Fruit fly (Drosophila melanogaster): ENCODE results near the gene CG17104.

The CG17104 gene

dm6 chr2L:10677715-10678088 is 704 bp downstream of the CG17104 start:
- TF ChIP-seq CG17801 (GFP tag; optimal IDR thresholded peaks at IDR 0.05; ENCODE audit: partially characterized antibody) = no peak

dm6 chr2L:10679568-10679967 is 2.6 kb downstream of the CG17104 start:
- TF ChIP-seq CG17801 (GFP tag; optimal IDR thresholded peaks at IDR 0.05; ENCODE audit: partially characterized antibody) = no peak

- no peak for TF ChIP-seq CG17801 (GFP tag; optimal IDR thresholded peaks at IDR 0.05; ENCODE audit: partially characterized antibody)
Observed at dm6 chr2L:10680584-10681080, 3.6 kb downstream of the CG17104 start, which contains the start of gene CG17105. CG17105 (plus strand) TSS chr2L:10681030.

dm6 chr2L:10681602-10682001 is 4.6 kb downstream of the CG17104 start, which contains the start of gene CG17107:
CG17107 (plus strand) TSS chr2L:10681902.
- no peak for TF ChIP-seq CG17801 (GFP tag; optimal IDR thresholded peaks at IDR 0.05; ENCODE audit: partially characterized antibody)

dm6 chr2L:10682197-10682596 is 5.2 kb downstream of the CG17104 start:
- no peak for TF ChIP-seq CG17801 (GFP tag; optimal IDR thresholded peaks at IDR 0.05; ENCODE audit: partially characterized antibody)

dm6 chr2L:10682912-10683311 is 5.9 kb downstream of the CG17104 start:
- no peak for TF ChIP-seq CG17801 (GFP tag; optimal IDR thresholded peaks at IDR 0.05; ENCODE audit: partially characterized antibody)

- no peak for TF ChIP-seq CG17801 (GFP tag; optimal IDR thresholded peaks at IDR 0.05; ENCODE audit: partially characterized antibody)
Observed at dm6 chr2L:10684309-10684708, 7.3 kb downstream of the CG17104 start, which contains the start of gene CG7299. CG7299 (minus strand) TSS chr2L:10684409.

dm6 chr2L:10685666-10686065 is 8.7 kb downstream of the CG17104 start:
- no peak for TF ChIP-seq CG17801 (GFP tag; optimal IDR thresholded peaks at IDR 0.05; ENCODE audit: partially characterized antibody)

- TF ChIP-seq CG17801 (GFP tag; optimal IDR thresholded peaks at IDR 0.05; ENCODE audit: partially characterized antibody) = no peak
Observed at dm6 chr2L:10687009-10687793, 10.2 kb downstream of the CG17104 start, which contains the start of gene CG7296. CG7296 (minus strand) TSS chr2L:10687066.

- no peak for TF ChIP-seq CG17801 (GFP tag; optimal IDR thresholded peaks at IDR 0.05; ENCODE audit: partially characterized antibody)
Observed at dm6 chr2L:10687794-10688185, 10.8 kb downstream of the CG17104 start.

dm6 chr2L:10688764-10689163 is 11.8 kb downstream of the CG17104 start:
- TF ChIP-seq CG17801 (GFP tag; optimal IDR thresholded peaks at IDR 0.05; ENCODE audit: partially characterized antibody) = no peak

- TF ChIP-seq CG17801 (GFP tag; optimal IDR thresholded peaks at IDR 0.05; ENCODE audit: partially characterized antibody) = no peak
Observed at dm6 chr2L:10689221-10690034, 12.4 kb downstream of the CG17104 start, which contains the start of gene CG7294. CG7294 (minus strand) TSS chr2L:10689271.

- no peak for TF ChIP-seq CG17801 (GFP tag; optimal IDR thresholded peaks at IDR 0.05; ENCODE audit: partially characterized antibody)
Observed at dm6 chr2L:10693018-10693417, 16.0 kb downstream of the CG17104 start.

dm6 chr2L:10694053-10694618 is 17.1 kb downstream of the CG17104 start, which contains the start of gene CG17108:
CG17108 (minus strand) TSS chr2L:10694103.
- TF ChIP-seq CG17801 (GFP tag; optimal IDR thresholded peaks at IDR 0.05; ENCODE audit: partially characterized antibody) = no peak

dm6 chr2L:10697992-10698391 is 21.0 kb downstream of the CG17104 start, which contains the start of gene CG7300:
CG7300 (minus strand) TSS chr2L:10698043.
- TF ChIP-seq CG17801 (GFP tag; optimal IDR thresholded peaks at IDR 0.05; ENCODE audit: partially characterized antibody) = no peak

All from ovary, adult (tissue).